Fruit fly (Drosophila melanogaster) whole organism, embryonic: Measurements from ENCODE around the gene SerRS-m.

Experiments used
- BEAF-32 ChIP-seq: fragments of 200-800 bp; sonication (Bioruptor generic); optimal IDR thresholded peaks from 3 replicates; lab custom pipeline; 2017; ENCODE audit warnings: missing biosample characterization, missing genetic modification characterization, mild to moderate bottlenecking, moderate library complexity, missing genetic modification reagents
- CG11456 ChIP-seq: fragments of 200-800 bp; sonication (Bioruptor generic); IDR thresholded peaks from 3 replicates; pipeline ENCODE4 v1.3.6; 2022; ENCODE audit warnings: missing biosample characterization, missing genetic modification characterization
- CG13624 ChIP-seq: fragments of 200-800 bp; sonication (Bioruptor generic); optimal IDR thresholded peaks from 2 replicates; lab custom pipeline; 2016; ENCODE audit warnings: missing biosample characterization, missing genetic modification characterization
- CG13775 ChIP-seq: fragments of 200-800 bp; sonication (Bioruptor generic); optimal IDR thresholded peaks from 3 replicates; lab custom pipeline; 2017; ENCODE audit warnings: missing biosample characterization, mild to moderate bottlenecking, missing genetic modification characterization
- CG14441 ChIP-seq: fragments of 200-800 bp; sonication (Bioruptor generic); IDR thresholded peaks from 2 replicates; pipeline ENCODE4 v1.3.6; 2022; ENCODE audit warnings: missing biosample characterization, missing genetic modification characterization
- CG15514 ChIP-seq: fragments of 200-800 bp; sonication (Bioruptor generic); optimal IDR thresholded peaks from 3 replicates; lab custom pipeline; 2017; ENCODE audit warnings: missing biosample characterization, missing genetic modification characterization, mild to moderate bottlenecking, moderate library complexity, missing genetic modification reagents
- CG1603 ChIP-seq: fragments of 200-800 bp; sonication (Bioruptor generic); optimal IDR thresholded peaks from 2 replicates; lab custom pipeline; 2019; ENCODE audit warnings: missing biosample characterization, mild to moderate bottlenecking, missing genetic modification characterization, moderate library complexity
- CG16815 ChIP-seq: fragments of 200-800 bp; sonication (Bioruptor generic); optimal IDR thresholded peaks from 3 replicates; lab custom pipeline; 2017; ENCODE audit warnings: missing biosample characterization, mild to moderate bottlenecking, missing genetic modification characterization
- CG17186 ChIP-seq: fragments of 200-800 bp; sonication (Bioruptor generic); optimal IDR thresholded peaks from 3 replicates; lab custom pipeline; 2017; ENCODE audit warnings: missing biosample characterization, missing genetic modification reagents, missing genetic modification characterization
- CG17612 ChIP-seq: fragments of 200-800 bp; sonication (Bioruptor generic); IDR thresholded peaks from 2 replicates; pipeline ENCODE4 v1.3.6; 2022; ENCODE audit warnings: missing biosample characterization, missing genetic modification characterization
- CG18262 ChIP-seq: fragments of 200-800 bp; optimal IDR thresholded peaks from 3 replicates; lab custom pipeline; 2019; ENCODE audit warnings: missing biosample characterization, mild to moderate bottlenecking, missing genetic modification characterization, moderate library complexity
- CG34422 ChIP-seq: fragments of 200-800 bp; sonication (Bioruptor generic); IDR thresholded peaks from 3 replicates; pipeline ENCODE4 v1.3.6; 2022; ENCODE audit warnings: missing biosample characterization, missing genetic modification characterization
- CG3995 ChIP-seq: fragments of 200-800 bp; sonication (Bioruptor generic); optimal IDR thresholded peaks from 3 replicates; lab custom pipeline; 2016; ENCODE audit warnings: missing biosample characterization, missing genetic modification characterization
- CG4617 ChIP-seq: fragments of 200-800 bp; sonication (Bioruptor generic); optimal IDR thresholded peaks from 3 replicates; lab custom pipeline; 2016; ENCODE audit warnings: missing biosample characterization, missing genetic modification characterization, borderline replicate concordance
- CG4854 ChIP-seq: fragments of 200-800 bp; sonication (Bioruptor generic); optimal IDR thresholded peaks from 2 replicates; lab custom pipeline; 2016; ENCODE audit warnings: missing biosample characterization, missing genetic modification characterization, inconsistent platforms
- CG6813 ChIP-seq: fragments of 200-800 bp; sonication (Bioruptor generic); optimal IDR thresholded peaks from 2 replicates; lab custom pipeline; 2017; ENCODE audit warnings: missing biosample characterization, missing genetic modification characterization, mild to moderate bottlenecking, moderate library complexity, missing genetic modification reagents
- CG7745 ChIP-seq: fragments of 200-800 bp; sonication (Bioruptor generic); optimal IDR thresholded peaks from 2 replicates; lab custom pipeline; 2018; ENCODE audit warnings: missing biosample characterization, mild to moderate bottlenecking, missing genetic modification characterization, moderate library complexity
- CG9797 ChIP-seq: fragments of 200-800 bp; sonication (Bioruptor generic); optimal IDR thresholded peaks from 3 replicates; lab custom pipeline; 2018; ENCODE audit warnings: missing biosample characterization, mild to moderate bottlenecking, missing genetic modification characterization
- Dll ChIP-seq: fragments of 200-800 bp; sonication (Bioruptor generic); IDR thresholded peaks from 4 replicates; pipeline ENCODE4 v1.3.6; 2022; ENCODE audit warnings: missing biosample characterization, missing genetic modification characterization; ENCODE audit not compliant: partially characterized antibody
- E2f2 ChIP-seq: fragments of 200-800 bp; sonication (Bioruptor generic); IDR thresholded peaks from 2 replicates; pipeline ENCODE4 v1.3.6; 2022; ENCODE audit warnings: missing biosample characterization, missing genetic modification characterization
- HLHmδ ChIP-seq: fragments of 200-800 bp; sonication (Bioruptor generic); optimal IDR thresholded peaks from 2 replicates; lab custom pipeline; 2018; ENCODE audit warnings: missing biosample characterization, mild to moderate bottlenecking, missing genetic modification characterization, moderate library complexity
- HmgD ChIP-seq: fragments of 200-800 bp; sonication (Bioruptor generic); optimal IDR thresholded peaks from 3 replicates; lab custom pipeline; 2016; ENCODE audit warnings: missing biosample characterization, missing genetic modification characterization
- Hmx ChIP-seq: fragments of 200-800 bp; sonication (Bioruptor generic); optimal IDR thresholded peaks from 2 replicates; lab custom pipeline; 2016; ENCODE audit warnings: missing biosample characterization, missing genetic modification characterization
- Hr78 ChIP-seq, 2 experiments: fragments of 200-800 bp in 1 of 2; fragments of >200 bp in 1 of 2; sonication (Bioruptor generic) in 1 of 2; optimal IDR thresholded peaks; 2 replicates each; lab custom pipeline; 2017 to 2019; ENCODE audit warnings: missing biosample characterization in 2 of 2, missing genetic modification characterization in 2 of 2, mild to moderate bottlenecking in 1 of 2, moderate library complexity in 1 of 2
- Lhr ChIP-seq: fragments of 200-800 bp; sonication (Bioruptor generic); optimal IDR thresholded peaks from 3 replicates; lab custom pipeline; 2017; ENCODE audit warnings: mild to moderate bottlenecking, missing biosample characterization, missing genetic modification reagents, missing genetic modification characterization
- MBD-R2 ChIP-seq: fragments of 200-800 bp; sonication (Bioruptor generic); IDR thresholded peaks from 2 replicates; pipeline ENCODE4 v1.3.6; 2022; ENCODE audit warnings: missing biosample characterization, missing genetic modification characterization
- MESR4 ChIP-seq: fragments of 200-800 bp; sonication (Bioruptor generic); optimal IDR thresholded peaks from 2 replicates; lab custom pipeline; 2018; ENCODE audit warnings: missing biosample characterization, mild to moderate bottlenecking, missing genetic modification characterization, moderate library complexity
- Med ChIP-seq: fragments of 200-800 bp; sonication (Bioruptor generic); peaks from one replicate; lab custom pipeline; 2016; ENCODE audit warnings: missing biosample characterization, missing genetic modification characterization, mild to moderate bottlenecking, inconsistent platforms, moderate library complexity
- Myb ChIP-seq: fragments of 200-800 bp; sonication (Bioruptor generic); optimal IDR thresholded peaks from 2 replicates; lab custom pipeline; 2016; ENCODE audit warnings: missing biosample characterization, missing genetic modification characterization
- Side ChIP-seq: fragments of 200-800 bp; sonication (Bioruptor generic); optimal IDR thresholded peaks from 2 replicates; lab custom pipeline; 2016; ENCODE audit warnings: missing biosample characterization, missing genetic modification characterization
- Sin3A ChIP-seq: fragments of >200 bp; optimal IDR thresholded peaks from 2 replicates; lab custom pipeline; 2018
- Sry-δ ChIP-seq: fragments of 200-800 bp; sonication (Bioruptor generic); optimal IDR thresholded peaks from 2 replicates; lab custom pipeline; 2016; ENCODE audit warnings: missing biosample characterization, missing genetic modification characterization
- ab ChIP-seq: fragments of 200-800 bp; sonication (Bioruptor generic); optimal IDR thresholded peaks from 2 replicates; lab custom pipeline; 2016; ENCODE audit warnings: missing biosample characterization, missing genetic modification characterization
- ase ChIP-seq: fragments of 200-800 bp; sonication (Bioruptor generic); IDR thresholded peaks from 3 replicates; pipeline ENCODE4 v1.3.6; 2022; ENCODE audit warnings: missing biosample characterization, missing genetic modification characterization
- ash1 ChIP-seq: fragments of 200-800 bp; sonication (Bioruptor generic); optimal IDR thresholded peaks from 2 replicates; lab custom pipeline; 2018; ENCODE audit warnings: missing biosample characterization, mild to moderate bottlenecking, missing genetic modification characterization
- bbx ChIP-seq: fragments of 200-800 bp; sonication (Bioruptor generic); IDR thresholded peaks from 2 replicates; pipeline ENCODE4 v1.3.6; 2022; ENCODE audit warnings: missing biosample characterization, missing genetic modification characterization; ENCODE audit not compliant: partially characterized antibody
- chn ChIP-seq: fragments of 200-800 bp; sonication (Bioruptor generic); optimal IDR thresholded peaks from 2 replicates; lab custom pipeline; 2016; ENCODE audit warnings: missing biosample characterization, missing genetic modification characterization
- ci ChIP-seq: fragments of 200-800 bp; sonication (Bioruptor generic); IDR thresholded peaks from 3 replicates; pipeline ENCODE4 v1.3.6; 2022; ENCODE audit warnings: missing biosample characterization, missing genetic modification characterization
- dpn ChIP-seq, 2 experiments: fragments of 200-800 bp; sonication (Bioruptor generic); optimal IDR thresholded peaks; 3 replicates each; lab custom pipeline; 2016; ENCODE audit warnings: missing biosample characterization in 2 of 2, missing genetic modification characterization in 2 of 2
- gfzf ChIP-seq: fragments of 200-800 bp; sonication (Bioruptor generic); optimal IDR thresholded peaks from 2 replicates; lab custom pipeline; 2016; ENCODE audit warnings: missing biosample characterization, mild to moderate bottlenecking, missing genetic modification characterization, moderate library complexity
- grn ChIP-seq: fragments of 200-800 bp; sonication (Bioruptor generic); optimal IDR thresholded peaks from 3 replicates; lab custom pipeline; 2017; ENCODE audit warnings: missing biosample characterization, missing genetic modification characterization
- gsb ChIP-seq: fragments of 200-800 bp; sonication (Bioruptor generic); IDR thresholded peaks from 2 replicates; pipeline ENCODE4 v1.3.6; 2022; ENCODE audit warnings: missing biosample characterization, missing genetic modification characterization
- kah ChIP-seq: fragments of 200-800 bp; sonication (Bioruptor generic); optimal IDR thresholded peaks from 2 replicates; lab custom pipeline; 2018; ENCODE audit warnings: missing biosample characterization, mild to moderate bottlenecking, missing genetic modification characterization
- klu ChIP-seq: fragments of 200-800 bp; sonication (Bioruptor generic); IDR thresholded peaks from 2 replicates; pipeline ENCODE4 v1.3.6; 2022; ENCODE audit warnings: missing biosample characterization, missing genetic modification characterization
- lmd ChIP-seq: fragments of 200-800 bp; sonication (Bioruptor generic); IDR thresholded peaks from 2 replicates; pipeline ENCODE4 v1.3.6; 2022; ENCODE audit warnings: missing biosample characterization, missing genetic modification characterization
- onecut ChIP-seq: fragments of 200-800 bp; sonication (Bioruptor generic); IDR thresholded peaks from 2 replicates; pipeline ENCODE4 v1.3.6; 2022; ENCODE audit warnings: missing biosample characterization, missing genetic modification characterization
- pzg ChIP-seq: fragments of 200-800 bp; sonication (Bioruptor generic); optimal IDR thresholded peaks from 3 replicates; lab custom pipeline; 2018; ENCODE audit warnings: missing biosample characterization, mild to moderate bottlenecking, missing genetic modification characterization, moderate library complexity
- sc ChIP-seq, 3 experiments: fragments of >200 bp in 2 of 3; fragments of 200-800 bp in 1 of 3; sonication (Bioruptor generic) in 1 of 3; optimal IDR thresholded peaks; 2 replicates in 2 of 3; 3 replicates in 1 of 3; lab custom pipeline; 2017; ENCODE audit warnings: mild to moderate bottlenecking in 1 of 3, missing biosample characterization in 1 of 3, missing genetic modification characterization in 1 of 3, missing genetic modification reagents in 1 of 3
- wek ChIP-seq: fragments of 200-800 bp; sonication (Bioruptor generic); optimal IDR thresholded peaks from 3 replicates; lab custom pipeline; 2018; ENCODE audit warnings: missing biosample characterization, mild to moderate bottlenecking, missing genetic modification characterization, moderate library complexity

SerRS-m gene

dm6 chr3R:15320747-15321085 is 19.8 kb upstream of the SerRS-m start, which contains the start of gene ear:
Gene ear, plus strand, starts transcription at chr3R:15320756.
- peak; percentile 0 for TF ChIP-seq Sin3A
- TF ChIP-seq bbx = 0 out of 2 replicates have a peak, but pooled peaks have one; percentile 7
- peak; percentile 11 for TF ChIP-seq Med (GFP tag; lab: Kevin White, UChicago)
- TF ChIP-seq gsb (GFP tag; lab: Robert Waterston, UW) = no peak
- TF ChIP-seq CG17186 = peak; percentile 55
- TF ChIP-seq BEAF-32 (GFP tag; lab: Kevin White, UChicago) = no peak
- no peak for TF ChIP-seq kah (GFP tag; lab: Kevin White, UChicago)
- no peak for TF ChIP-seq HmgD
- TF ChIP-seq CG9797 (GFP tag; lab: Kevin White, UChicago) = peak; percentile 40
- TF ChIP-seq CG17612 (GFP tag; lab: Robert Waterston, UW) = no peak
- TF ChIP-seq CG14441 (GFP tag; lab: Robert Waterston, UW) = no peak
- TF ChIP-seq sc (optimal IDR thresholded peaks at IDR 0.05; lab: Kevin White, UChicago) = no peak
- TF ChIP-seq sc (GFP tag; optimal IDR thresholded peaks at IDR 0.05; lab: Kevin White, UChicago) = no peak
- no peak for TF ChIP-seq klu (GFP tag; lab: Robert Waterston, UW)
- TF ChIP-seq CG4617 = peak; percentile 82
- TF ChIP-seq Lhr = no peak
- TF ChIP-seq CG7745 (tag; lab: Kevin White, UChicago) = no peak
- TF ChIP-seq ab (GFP tag; lab: Kevin White, UChicago) = no peak
- no peak for TF ChIP-seq wek (GFP tag; lab: Kevin White, UChicago)
- 0 out of 4 replicates have a peak, but pooled peaks have one; percentile 25 for TF ChIP-seq Dll
- peak; percentile 48 for TF ChIP-seq MBD-R2 (GFP tag; lab: Robert Waterston, UW)
- peak; percentile 50 for TF ChIP-seq pzg (GFP tag; lab: Kevin White, UChicago)
- TF ChIP-seq ci (GFP tag; lab: Robert Waterston, UW) = no peak
- peak; percentile 87 for TF ChIP-seq MESR4 (GFP tag; lab: Kevin White, UChicago)
- TF ChIP-seq Hr78 (GFP tag; optimal IDR thresholded peaks at IDR 0.05; lab: Kevin White, UChicago) = no peak
- no peak for TF ChIP-seq CG11456 (GFP tag; lab: Robert Waterston, UW)
- TF ChIP-seq onecut (GFP tag; lab: Robert Waterston, UW) = no peak
- no peak for TF ChIP-seq chn (GFP tag; lab: Kevin White, UChicago)
- no peak for TF ChIP-seq HLHmδ
- TF ChIP-seq gfzf = peak; percentile 81

- peak; percentile 65 for TF ChIP-seq CG9797 (GFP tag; lab: Kevin White, UChicago)
- TF ChIP-seq ase = no peak
- TF ChIP-seq CG4854 = peak; percentile 99
- TF ChIP-seq CG13775 (GFP tag; lab: Kevin White, UChicago) = no peak
- no peak for TF ChIP-seq lmd (GFP tag; lab: Robert Waterston, UW)
- peak; percentile 30 for TF ChIP-seq Sin3A
- peak; percentile 4 for TF ChIP-seq CG1603 (tag; lab: Kevin White, UChicago)
- peak; percentile 62 for TF ChIP-seq CG15514 (GFP tag; lab: Kevin White, UChicago)
- TF ChIP-seq gfzf = peak; percentile 78
- TF ChIP-seq dpn (GFP tag; optimal IDR thresholded peaks at IDR 0.05; lab: Kevin White, UChicago) = no peak
- no peak for TF ChIP-seq CG34422 (GFP tag; lab: Robert Waterston, UW)
- TF ChIP-seq E2f2 (GFP tag; lab: Robert Waterston, UW) = peak; percentile 40
- TF ChIP-seq ash1 (GFP tag; lab: Kevin White, UChicago) = no peak
- no peak for TF ChIP-seq CG6813 (GFP tag; lab: Kevin White, UChicago)
- no peak for TF ChIP-seq Side (GFP tag; lab: Kevin White, UChicago)
- TF ChIP-seq CG18262 (tag; lab: Kevin White, UChicago) = no peak
- TF ChIP-seq MBD-R2 (GFP tag; lab: Robert Waterston, UW) = 0 out of 2 replicates have a peak, but pooled peaks have one; percentile 59
- TF ChIP-seq CG13624 (GFP tag; lab: Kevin White, UChicago) = peak; percentile 61
- TF ChIP-seq CG16815 (GFP tag; lab: Kevin White, UChicago) = no peak
- TF ChIP-seq CG3995 (GFP tag; lab: Kevin White, UChicago) = peak; percentile 61
- TF ChIP-seq grn (GFP tag; lab: Kevin White, UChicago) = peak; percentile 78
- TF ChIP-seq Med (GFP tag; lab: Kevin White, UChicago) = peak; percentile 43
- TF ChIP-seq Sry-δ = peak; percentile 30
- TF ChIP-seq Hmx = no peak
- TF ChIP-seq Myb (GFP tag; lab: Kevin White, UChicago) = peak; percentile 61
- no peak for TF ChIP-seq klu (GFP tag; lab: Robert Waterston, UW)
Observed at dm6 chr3R:15328083-15328779, 12.2 kb upstream of the SerRS-m start, which contains the start of the genes CG6236 and ea. Gene CG6236, minus strand, starts transcription at chr3R:15328269. Gene ea, plus strand, starts transcription at chr3R:15328729.
